Worm (Caenorhabditis elegans) whole organism, mixed stage, embryonic: ENCODE results near the gene klf-2.

Experiments used
- bed-3 ChIP-seq: fragments of 200-800 bp; sonication (Bioruptor generic); optimal IDR thresholded peaks from 3 replicates; lab custom pipeline; 2018; ENCODE audit warnings: mild to moderate bottlenecking, missing genetic modification characterization, moderate library complexity, missing compliant biosample characterization
- cnd-1 ChIP-seq: fragments of 200-800 bp; sonication (Bioruptor generic); optimal IDR thresholded peaks from 2 replicates; lab custom pipeline; 2018; ENCODE audit warnings: mild to moderate bottlenecking, missing genetic modification characterization, missing compliant biosample characterization
- elt-3 ChIP-seq: fragments of 150-350 bp; optimal IDR thresholded peaks from 2 replicates; lab custom pipeline; 2014; ENCODE audit warnings: missing biosample characterization, missing genetic modification characterization
- flh-1 ChIP-seq: fragments of 200-800 bp; sonication (Bioruptor generic); optimal IDR thresholded peaks from 2 replicates; lab custom pipeline; 2018; ENCODE audit warnings: mild to moderate bottlenecking, missing genetic modification characterization, moderate library complexity, missing compliant biosample characterization
- mep-1 ChIP-seq: fragments of 150-350 bp; optimal IDR thresholded peaks from 2 replicates; lab custom pipeline; 2017; ENCODE audit warnings: missing biosample characterization, missing genetic modification reagents, missing genetic modification characterization, inconsistent platforms
- nhr-12 ChIP-seq: fragments of 150-350 bp; optimal IDR thresholded peaks from 2 replicates; lab custom pipeline; 2014; ENCODE audit warnings: missing biosample characterization, missing genetic modification characterization
- nhr-237 ChIP-seq: fragments of 150-350 bp; optimal IDR thresholded peaks from 2 replicates; lab custom pipeline; 2014; ENCODE audit warnings: missing biosample characterization, missing genetic modification characterization
- nhr-76 ChIP-seq: sonication (generic microtip); optimal IDR thresholded peaks from 2 replicates; lab custom pipeline; 2017; ENCODE audit warnings: missing biosample characterization, missing genetic modification characterization
- pha-4 ChIP-seq: fragments of 150-350 bp; optimal IDR thresholded peaks from 2 replicates; lab custom pipeline; 2018; ENCODE audit warnings: missing biosample characterization, missing genetic modification reagents, missing genetic modification characterization
- sptf-1 ChIP-seq: sonication (generic microtip); optimal IDR thresholded peaks from 2 replicates; lab custom pipeline; 2017; ENCODE audit warnings: mild to moderate bottlenecking, missing genetic modification characterization, moderate library complexity, missing compliant biosample characterization
- unc-62 ChIP-seq: fragments of 150-350 bp; optimal IDR thresholded peaks from 2 replicates; lab custom pipeline; 2014; ENCODE audit warnings: missing biosample characterization, missing genetic modification reagents, missing genetic modification characterization
- ztf-11 ChIP-seq: fragments of 150-350 bp; optimal IDR thresholded peaks from 2 replicates; lab custom pipeline; 2014; ENCODE audit warnings: missing biosample characterization, missing genetic modification characterization

DNA sequence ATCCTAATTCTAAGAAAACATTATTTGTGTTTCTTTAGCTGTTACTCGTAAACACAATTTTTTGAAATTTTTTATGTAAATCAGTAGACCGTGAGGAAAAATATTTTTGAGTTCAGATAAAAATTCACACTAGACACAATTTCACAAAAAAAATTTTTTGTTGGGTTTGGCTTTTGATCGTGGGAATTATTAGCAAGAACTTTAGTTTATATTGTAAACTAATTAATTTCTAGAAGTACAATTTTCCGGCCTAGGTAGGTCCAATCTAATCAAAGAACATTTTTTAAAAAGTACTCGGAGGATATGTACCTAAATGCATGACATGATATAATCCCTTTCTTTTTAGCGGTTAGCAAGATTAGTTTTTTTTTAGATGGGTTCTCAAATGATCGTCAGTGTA lies 5.3 kb upstream of the klf-2 start:
- TF ChIP-seq sptf-1 (tag; lab: Kevin White, UChicago) (no peak), nhr-12 (tag; lab: Kevin White, UChicago) (no peak), ztf-11 (tag; lab: Kevin White, UChicago) (no peak), unc-62 (no peak), elt-3 (tag; lab: Kevin White, UChicago) (no peak), cnd-1 (tag; lab: Kevin White, UChicago) (no peak), nhr-237 (tag; lab: Kevin White, UChicago) (no peak), nhr-76 (tag; lab: Kevin White, UChicago) (no peak), pha-4 (tag; lab: Kevin White, UChicago) (no peak), bed-3 (GFP tag; lab: Kevin White, UChicago) (no peak), flh-1 (GFP tag; lab: Kevin White, UChicago) (no peak), mep-1 (tag; lab: Kevin White, UChicago) (no peak)
